Worm (Caenorhabditis elegans): ENCODE measurements around the gene T23F11.4.

ce11 chrIII:4671491-4671890 is 6.3 kb upstream of the T23F11.4 start, which contains the start of gene T23F11.11:
- TF ChIP-seq pag-3 (tag; optimal IDR thresholded peaks at IDR 0.05; ENCODE audit: borderline replicate concordance) (no peak), unc-86 (tag; optimal IDR thresholded peaks at IDR 0.05) (no peak), mec-3 (tag; optimal IDR thresholded peaks at IDR 0.05; ENCODE audit: borderline replicate concordance) (no peak), elt-4 (tag; optimal IDR thresholded peaks at IDR 0.05) (no peak), ceh-24 (tag; optimal IDR thresholded peaks at IDR 0.05) (no peak), pqm-1 (tag; optimal IDR thresholded peaks at IDR 0.05) (no peak), nhr-11 (tag; optimal IDR thresholded peaks at IDR 0.05) (no peak), lin-11 (tag; optimal IDR thresholded peaks at IDR 0.05) (no peak), rnt-1 (tag; optimal IDR thresholded peaks at IDR 0.05) (no peak), tbx-2 (tag; optimal IDR thresholded peaks at IDR 0.05) (no peak), tbx-7 (tag; optimal IDR thresholded peaks at IDR 0.05) (no peak), pha-2 (tag; optimal IDR thresholded peaks at IDR 0.05) (no peak), ttx-3 (tag; optimal IDR thresholded peaks at IDR 0.05) (no peak), ceh-19 (GFP tag; optimal IDR thresholded peaks at IDR 0.05) (no peak)

Data from whole organism, late embryonic.